Worm (Caenorhabditis elegans) whole organism, L1 larva: Measurements from ENCODE around the gene srh-127.

Experiments used
- aly-2 ChIP-seq: fragments of 150-350 bp; optimal IDR thresholded peaks from 2 replicates; lab custom pipeline; 2014; ENCODE audit warnings: missing biosample characterization, missing genetic modification characterization
- ama-1 ChIP-seq: fragments of 150-350 bp; optimal IDR thresholded peaks from 2 replicates; lab custom pipeline; 2014
- efl-3 ChIP-seq: fragments of 200-800 bp; sonication (Bioruptor generic); optimal IDR thresholded peaks from 2 replicates; lab custom pipeline; 2018; ENCODE audit warnings: mild to moderate bottlenecking, missing genetic modification characterization, missing compliant biosample characterization
- egl-27 ChIP-seq, 2 experiments: fragments of 150-350 bp in 1 of 2; sonication (generic microtip); optimal IDR thresholded peaks; 3 replicates each; lab custom pipeline; 2017 to 2018; ENCODE audit warnings: missing biosample characterization in 2 of 2, missing genetic modification characterization in 2 of 2, missing genetic modification reagents in 2 of 2
- mdl-1 ChIP-seq, 2 experiments: fragments of 150-350 bp; optimal IDR thresholded peaks; 2 replicates each; lab custom pipeline; 2014 to 2017; ENCODE audit warnings: missing biosample characterization in 2 of 2, missing genetic modification characterization in 2 of 2, inconsistent platforms in 1 of 2
- nhr-76 ChIP-seq: sonication (generic microtip); optimal IDR thresholded peaks from 2 replicates; lab custom pipeline; 2017; ENCODE audit warnings: missing biosample characterization, missing genetic modification characterization
- rnt-1 ChIP-seq: sonication (generic microtip); optimal IDR thresholded peaks from 2 replicates; lab custom pipeline; 2016; ENCODE audit warnings: mild to moderate bottlenecking, missing genetic modification characterization, moderate library complexity, missing compliant biosample characterization
- sox-4 ChIP-seq: sonication (generic microtip); optimal IDR thresholded peaks from 2 replicates; lab custom pipeline; 2016; ENCODE audit warnings: missing genetic modification characterization, missing compliant biosample characterization
- tbx-2 ChIP-seq: sonication (generic microtip); optimal IDR thresholded peaks from 2 replicates; lab custom pipeline; 2016; ENCODE audit warnings: missing genetic modification characterization, missing compliant biosample characterization
- tlp-1 ChIP-seq: fragments of 150-350 bp; optimal IDR thresholded peaks from 2 replicates; lab custom pipeline; 2014; ENCODE audit warnings: missing biosample characterization, missing genetic modification characterization
- unc-62 ChIP-seq: fragments of 150-350 bp; optimal IDR thresholded peaks from 2 replicates; lab custom pipeline; 2014; ENCODE audit warnings: missing biosample characterization, missing genetic modification reagents, missing genetic modification characterization
- unc-86 ChIP-seq: sonication (generic microtip); optimal IDR thresholded peaks from 2 replicates; lab custom pipeline; 2016; ENCODE audit warnings: missing genetic modification characterization, missing compliant biosample characterization
- ztf-11 ChIP-seq, 2 experiments: sonication (generic microtip); optimal IDR thresholded peaks; 2 replicates each; lab custom pipeline; 2016 to 2017; ENCODE audit warnings: missing genetic modification characterization in 2 of 2, missing biosample characterization in 1 of 2, missing compliant biosample characterization in 1 of 2

DNA sequence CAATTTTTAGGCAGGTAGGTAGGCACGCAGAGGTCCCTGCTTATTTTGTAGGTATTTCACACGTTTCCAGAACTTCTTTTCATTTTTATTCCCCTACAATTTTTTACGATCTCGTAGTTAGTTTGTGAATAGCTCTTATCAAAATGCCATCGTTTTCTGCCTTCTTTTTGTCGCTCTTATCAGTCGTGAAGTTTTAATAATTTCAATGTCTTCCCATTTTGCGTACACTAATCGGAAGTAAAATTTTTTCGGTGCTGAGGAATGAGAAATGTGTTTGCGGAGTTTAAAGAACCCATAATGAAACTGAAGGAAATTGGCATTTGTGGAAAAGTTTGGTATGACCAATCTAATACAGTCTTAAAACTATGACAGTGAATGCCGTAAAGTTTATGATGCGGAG lies 12.7 kb upstream of the srh-127 start:
- no peak for TF ChIP-seq egl-27 (tag; optimal IDR thresholded peaks at IDR 0.05; lab: Kevin White, UChicago)
- no peak for TF ChIP-seq sox-4 (tag; lab: Kevin White, UChicago)
- TF ChIP-seq mdl-1 (tag; optimal IDR thresholded peaks at IDR 0.05; lab: Kevin White, UChicago): no peak
- TF ChIP-seq efl-3 (GFP tag; lab: Kevin White, UChicago): no peak
- TF ChIP-seq unc-62 (GFP tag; lab: Kevin White, UChicago): no peak
- TF ChIP-seq aly-2: no peak
- TF ChIP-seq unc-86 (tag; lab: Kevin White, UChicago): no peak
- no peak for TF ChIP-seq rnt-1 (tag; lab: Kevin White, UChicago)
- TF ChIP-seq ama-1: no peak
- no peak for TF ChIP-seq ztf-11 (tag; optimal IDR thresholded peaks at IDR 0.05; lab: Kevin White, UChicago)
- no peak for TF ChIP-seq nhr-76 (tag; lab: Kevin White, UChicago)
- no peak for TF ChIP-seq tlp-1 (tag; lab: Kevin White, UChicago)
- TF ChIP-seq tbx-2 (tag; lab: Kevin White, UChicago): no peak
